Worm (Caenorhabditis elegans) whole organism, L2 larva: ENCODE results near the gene hrg-4.

Source experiments
- elt-3 ChIP-seq: sonication (generic microtip); optimal IDR thresholded peaks from 2 replicates; lab custom pipeline; 2017; ENCODE audit warnings: missing biosample characterization, missing genetic modification characterization
- nhr-237 ChIP-seq: fragments of 150-350 bp; optimal IDR thresholded peaks from 2 replicates; lab custom pipeline; 2014; ENCODE audit warnings: missing biosample characterization, missing genetic modification characterization
- nhr-77 ChIP-seq: fragments of 150-350 bp; optimal IDR thresholded peaks from 2 replicates; lab custom pipeline; 2014; ENCODE audit warnings: missing biosample characterization, missing genetic modification characterization
- unc-55 ChIP-seq: fragments of 150-350 bp; sonication (generic microtip); optimal IDR thresholded peaks from 3 replicates; lab custom pipeline; 2014; ENCODE audit warnings: missing biosample characterization, missing genetic modification reagents, missing genetic modification characterization
- zag-1 ChIP-seq: fragments of 150-350 bp; optimal IDR thresholded peaks from 2 replicates; lab custom pipeline; 2014; ENCODE audit warnings: missing biosample characterization, missing genetic modification characterization

ce11 chrIV:11021512-11022268, 9.1 kb downstream of the hrg-4 start, which contains the start of gene mogs-1:
- TF ChIP-seq zag-1 (tag; lab: Kevin White, UChicago) (no peak), unc-55 (GFP tag; lab: Kevin White, UChicago) (no peak), nhr-77 (tag; lab: Kevin White, UChicago) (no peak), elt-3 (tag; lab: Kevin White, UChicago) (no peak), nhr-237 (tag; lab: Kevin White, UChicago) (no peak)
